Worm (Caenorhabditis elegans): ENCODE measurements around the gene skat-1.

DNA sequence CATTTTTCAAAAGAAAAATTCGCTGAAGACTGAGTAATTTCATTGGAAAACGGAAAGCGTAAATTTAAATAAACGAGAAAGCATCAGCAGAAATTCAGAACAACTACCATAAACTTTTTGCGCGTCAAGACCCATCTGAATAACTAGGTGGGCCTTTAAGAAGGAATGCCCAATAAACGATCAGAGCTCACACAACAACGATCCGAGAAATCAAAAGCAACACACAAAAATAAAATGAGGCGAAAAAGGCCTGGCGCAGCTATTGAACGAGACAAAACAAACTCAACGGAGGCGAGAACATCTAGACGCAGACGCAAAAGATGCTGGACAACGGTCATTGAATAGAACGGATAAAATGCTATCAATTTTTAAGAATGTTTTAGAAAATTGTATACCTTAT lies 2.3 kb upstream of the skat-1 start:
- TF ChIP-seq snpc-4 (tag; optimal IDR thresholded peaks at IDR 0.05) (no peak), unc-62 (GFP tag; optimal IDR thresholded peaks at IDR 0.05) (no peak)
